Worm (Caenorhabditis elegans): ENCODE measurements around the gene spig-8.

DNA sequence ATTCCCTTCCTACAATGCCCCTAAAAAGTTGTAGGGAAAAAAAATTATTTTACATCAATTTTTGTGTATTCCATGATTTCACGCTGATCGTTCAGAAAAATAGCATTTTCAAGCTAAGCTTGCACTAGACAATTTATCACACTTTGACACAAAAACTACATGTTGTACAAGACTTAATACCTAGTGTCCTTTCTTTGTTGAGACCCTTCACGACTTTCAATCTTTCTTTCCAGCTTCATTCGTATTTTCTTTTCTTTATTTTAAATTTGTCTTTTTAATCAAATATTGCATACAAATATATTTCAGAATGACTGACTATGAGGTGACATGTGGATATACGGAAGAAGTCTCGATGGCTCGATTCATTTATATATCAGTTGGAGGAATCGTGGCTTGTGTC is 8.7 kb upstream of the spig-8 start, which contains the start of gene F20A1.2:
- TF ChIP-seq ceh-13 (GFP tag; optimal IDR thresholded peaks at IDR 0.05) (no peak), tbx-11 (GFP tag; IDR thresholded peaks at IDR 0.05) (no peak), flt-1 (GFP tag; IDR thresholded peaks at IDR 0.05) (no peak), ets-7 (tag; optimal IDR thresholded peaks at IDR 0.05) (no peak), ama-1 (optimal IDR thresholded peaks at IDR 0.05) (no peak), ceh-36 (tag; optimal IDR thresholded peaks at IDR 0.05) (no peak), pes-1 (GFP tag; IDR thresholded peaks at IDR 0.05) (no peak), B0310.2 (tag; optimal IDR thresholded peaks at IDR 0.05) (no peak), hmg-4 (GFP tag; optimal IDR thresholded peaks at IDR 0.05) (no peak)
